Fruit fly (Drosophila melanogaster) whole organism, embryonic: ENCODE results near the gene PGAP1.
A peak's percentile ranks its signal among the peaks of the same experiment; 100 is the strongest.

Experiments
- Bgb ChIP-seq: fragments of 200-800 bp; sonication (Bioruptor generic); IDR thresholded peaks from 2 replicates; pipeline ENCODE4 v1.3.6; 2022; ENCODE audit warnings: missing biosample characterization, missing genetic modification characterization; ENCODE audit not compliant: partially characterized antibody
- C15 ChIP-seq: fragments of 200-800 bp; sonication (Bioruptor generic); IDR thresholded peaks from 3 replicates; pipeline ENCODE4 v1.3.6; 2022; ENCODE audit warnings: missing biosample characterization, missing genetic modification characterization
- CG10543 ChIP-seq: fragments of 200-800 bp; sonication (Bioruptor generic); optimal IDR thresholded peaks from 3 replicates; lab custom pipeline; 2017; ENCODE audit warnings: missing biosample characterization, mild to moderate bottlenecking, missing genetic modification characterization, moderate library complexity
- CG11093 ChIP-seq: fragments of 200-800 bp; sonication (Bioruptor generic); IDR thresholded peaks from 3 replicates; pipeline ENCODE4 v1.3.6; 2022; ENCODE audit warnings: missing biosample characterization, missing genetic modification characterization
- CG11723 ChIP-seq: fragments of 200-800 bp; sonication (Bioruptor generic); optimal IDR thresholded peaks from 2 replicates; lab custom pipeline; 2017; ENCODE audit warnings: missing biosample characterization, mild to moderate bottlenecking, missing genetic modification characterization
- CG12104 ChIP-seq: fragments of 200-800 bp; sonication (Bioruptor generic); optimal IDR thresholded peaks from 3 replicates; lab custom pipeline; 2016; ENCODE audit warnings: missing biosample characterization, missing genetic modification characterization
- CG13296 ChIP-seq: fragments of 200-800 bp; sonication (Bioruptor generic); optimal IDR thresholded peaks from 3 replicates; lab custom pipeline; 2018; ENCODE audit warnings: missing biosample characterization, mild to moderate bottlenecking, missing genetic modification characterization
- CG13775 ChIP-seq: fragments of 200-800 bp; sonication (Bioruptor generic); optimal IDR thresholded peaks from 3 replicates; lab custom pipeline; 2017; ENCODE audit warnings: missing biosample characterization, mild to moderate bottlenecking, missing genetic modification characterization
- CG14710 ChIP-seq: fragments of 200-800 bp; sonication (Bioruptor generic); optimal IDR thresholded peaks from 3 replicates; lab custom pipeline; 2019; ENCODE audit warnings: missing biosample characterization, mild to moderate bottlenecking, missing genetic modification characterization, moderate library complexity
- CG1603 ChIP-seq: fragments of 200-800 bp; sonication (Bioruptor generic); optimal IDR thresholded peaks from 2 replicates; lab custom pipeline; 2019; ENCODE audit warnings: missing biosample characterization, mild to moderate bottlenecking, missing genetic modification characterization, moderate library complexity
- CG17385 ChIP-seq: fragments of 200-800 bp; sonication (Bioruptor generic); optimal IDR thresholded peaks from 3 replicates; lab custom pipeline; 2018; ENCODE audit warnings: missing biosample characterization, mild to moderate bottlenecking, missing genetic modification characterization
- CG18476 ChIP-seq: fragments of 200-800 bp; sonication (Bioruptor generic); optimal IDR thresholded peaks from 2 replicates; lab custom pipeline; 2016; ENCODE audit warnings: missing biosample characterization, mild to moderate bottlenecking, missing genetic modification characterization
- CG30020 ChIP-seq: fragments of 200-800 bp; optimal IDR thresholded peaks from 2 replicates; lab custom pipeline; 2019; ENCODE audit warnings: missing biosample characterization, mild to moderate bottlenecking, missing genetic modification characterization, moderate library complexity
- CG3995 ChIP-seq: fragments of 200-800 bp; sonication (Bioruptor generic); optimal IDR thresholded peaks from 3 replicates; lab custom pipeline; 2016; ENCODE audit warnings: missing biosample characterization, missing genetic modification characterization
- CG4730 ChIP-seq: fragments of 200-800 bp; sonication (Bioruptor generic); IDR thresholded peaks from 2 replicates; pipeline ENCODE4 v1.3.6; 2022; ENCODE audit warnings: missing biosample characterization, missing genetic modification characterization
- CG6272 ChIP-seq: fragments of 200-800 bp; sonication (Bioruptor generic); IDR thresholded peaks from 2 replicates; pipeline ENCODE4 v1.3.6; 2022; ENCODE audit warnings: missing biosample characterization, missing genetic modification characterization
- CG6791 ChIP-seq: fragments of 200-800 bp; sonication (Bioruptor generic); IDR thresholded peaks from 3 replicates; pipeline ENCODE4 v1.3.6; 2022; ENCODE audit warnings: missing biosample characterization, missing genetic modification characterization; ENCODE audit not compliant: partially characterized antibody
- CG7786 ChIP-seq: fragments of 200-800 bp; sonication (Bioruptor generic); optimal IDR thresholded peaks from 2 replicates; lab custom pipeline; 2016; ENCODE audit warnings: missing biosample characterization, missing genetic modification characterization
- CG7839 ChIP-seq: fragments of 200-800 bp; sonication (Bioruptor generic); optimal IDR thresholded peaks from 3 replicates; lab custom pipeline; 2018; ENCODE audit warnings: missing biosample characterization, mild to moderate bottlenecking, missing genetic modification characterization, moderate library complexity
- CHES-1-like ChIP-seq: fragments of 200-800 bp; sonication (Bioruptor generic); optimal IDR thresholded peaks from 2 replicates; lab custom pipeline; 2016; ENCODE audit warnings: missing biosample characterization, missing genetic modification characterization
- Chrac-16 ChIP-seq: fragments of 200-800 bp; sonication (Bioruptor generic); optimal IDR thresholded peaks from 3 replicates; lab custom pipeline; 2016; ENCODE audit warnings: missing biosample characterization, missing genetic modification characterization
- Ets65A ChIP-seq: fragments of 200-800 bp; sonication (Bioruptor generic); peaks from one replicate; lab custom pipeline; 2016; ENCODE audit warnings: missing biosample characterization, missing genetic modification characterization
- HLH54F ChIP-seq: fragments of 200-800 bp; sonication (Bioruptor generic); optimal IDR thresholded peaks from 3 replicates; lab custom pipeline; 2016; ENCODE audit warnings: missing biosample characterization, missing genetic modification characterization
- Hr3 ChIP-seq: fragments of 200-800 bp; sonication (Bioruptor generic); optimal IDR thresholded peaks from 3 replicates; lab custom pipeline; 2016; ENCODE audit warnings: missing biosample characterization, missing genetic modification characterization
- MBD-R2 ChIP-seq: fragments of 200-800 bp; sonication (Bioruptor generic); IDR thresholded peaks from 2 replicates; pipeline ENCODE4 v1.3.6; 2022; ENCODE audit warnings: missing biosample characterization, missing genetic modification characterization
- Max ChIP-seq: fragments of 200-800 bp; sonication (Bioruptor generic); optimal IDR thresholded peaks from 2 replicates; lab custom pipeline; 2016; ENCODE audit warnings: missing biosample characterization, mild to moderate bottlenecking, missing genetic modification characterization
- Neu2 ChIP-seq: fragments of 200-800 bp; sonication (Bioruptor generic); optimal IDR thresholded peaks from 3 replicates; lab custom pipeline; 2016; ENCODE audit warnings: missing biosample characterization, missing genetic modification characterization, borderline replicate concordance
- Ravus ChIP-seq: fragments of 200-800 bp; sonication (Bioruptor generic); IDR thresholded peaks from 2 replicates; pipeline ENCODE4 v1.3.6; 2022; ENCODE audit warnings: missing biosample characterization, missing genetic modification characterization
- Sry-δ ChIP-seq: fragments of 200-800 bp; sonication (Bioruptor generic); optimal IDR thresholded peaks from 2 replicates; lab custom pipeline; 2016; ENCODE audit warnings: missing biosample characterization, missing genetic modification characterization
- Xbp1 ChIP-seq: fragments of 200-800 bp; sonication (Bioruptor generic); optimal IDR thresholded peaks from 3 replicates; lab custom pipeline; 2016; ENCODE audit warnings: missing biosample characterization, mild to moderate bottlenecking, missing genetic modification characterization
- bcd ChIP-seq: fragments of 200-800 bp; sonication (Bioruptor generic); optimal IDR thresholded peaks from 2 replicates; lab custom pipeline; 2017; ENCODE audit warnings: missing biosample characterization, mild to moderate bottlenecking, missing genetic modification characterization
- bsh ChIP-seq, 2 experiments: fragments of 200-800 bp; sonication (Bioruptor generic); optimal IDR thresholded peaks; 2 replicates each; lab custom pipeline; 2017 to 2018; ENCODE audit warnings: mild to moderate bottlenecking in 2 of 2, missing biosample characterization in 2 of 2, missing genetic modification characterization in 2 of 2, moderate library complexity in 1 of 2
- chn ChIP-seq: fragments of 200-800 bp; sonication (Bioruptor generic); optimal IDR thresholded peaks from 2 replicates; lab custom pipeline; 2016; ENCODE audit warnings: missing biosample characterization, missing genetic modification characterization
- crol ChIP-seq: fragments of 200-800 bp; sonication (Bioruptor generic); IDR thresholded peaks from 2 replicates; pipeline ENCODE4 v1.3.6; 2022; ENCODE audit warnings: missing biosample characterization, missing genetic modification characterization
- ems ChIP-seq: fragments of 200-800 bp; sonication (Bioruptor generic); optimal IDR thresholded peaks from 3 replicates; lab custom pipeline; 2016; ENCODE audit warnings: missing biosample characterization, missing genetic modification characterization
- en ChIP-seq: fragments of 200-800 bp; sonication (Bioruptor generic); optimal IDR thresholded peaks from 2 replicates; lab custom pipeline; 2016; ENCODE audit warnings: missing biosample characterization, missing genetic modification characterization
- grau ChIP-seq: fragments of 200-800 bp; optimal IDR thresholded peaks from 3 replicates; lab custom pipeline; 2019; ENCODE audit warnings: missing biosample characterization, mild to moderate bottlenecking, missing genetic modification characterization, moderate library complexity
- hth ChIP-seq: fragments of >200 bp; optimal IDR thresholded peaks from 2 replicates; lab custom pipeline; 2017; ENCODE audit warnings: inconsistent platforms
- klu ChIP-seq: fragments of 200-800 bp; sonication (Bioruptor generic); IDR thresholded peaks from 2 replicates; pipeline ENCODE4 v1.3.6; 2022; ENCODE audit warnings: missing biosample characterization, missing genetic modification characterization
- kni ChIP-seq: fragments of 200-800 bp; sonication (Bioruptor generic); optimal IDR thresholded peaks from 3 replicates; lab custom pipeline; 2017; ENCODE audit warnings: mild to moderate bottlenecking, missing biosample characterization, missing genetic modification reagents, missing genetic modification characterization
- nau ChIP-seq: fragments of 200-800 bp; sonication (Bioruptor generic); optimal IDR thresholded peaks from 3 replicates; lab custom pipeline; 2017; ENCODE audit warnings: missing biosample characterization, mild to moderate bottlenecking, missing genetic modification characterization, missing genetic modification reagents
- nom ChIP-seq: fragments of 200-800 bp; sonication (Bioruptor generic); optimal IDR thresholded peaks from 2 replicates; lab custom pipeline; 2017; ENCODE audit warnings: missing biosample characterization, missing genetic modification characterization, mild to moderate bottlenecking, moderate library complexity, missing genetic modification reagents
- peb ChIP-seq: fragments of 200-800 bp; sonication (Bioruptor generic); IDR thresholded peaks from 2 replicates; pipeline ENCODE4 v1.3.6; 2022; ENCODE audit warnings: missing biosample characterization, missing genetic modification characterization
- pho ChIP-seq: fragments of 200-800 bp; sonication (Bioruptor generic); optimal IDR thresholded peaks from 2 replicates; lab custom pipeline; 2016; ENCODE audit warnings: missing biosample characterization, missing genetic modification characterization
- prd ChIP-seq, 3 experiments: fragments of >200 bp in 2 of 3; fragments of 200-800 bp in 1 of 3; sonication (Bioruptor generic) in 1 of 3; optimal IDR thresholded peaks in 2 of 3; IDR thresholded peaks in 1 of 3; 2 replicates in 2 of 3; 3 replicates in 1 of 3; pipeline versions ENCODE4 v1.3.6 to Lab custom; 2017 to 2022; ENCODE audit warnings: missing biosample characterization in 1 of 3, missing genetic modification characterization in 1 of 3
- pros ChIP-seq: fragments of 200-800 bp; sonication (Bioruptor generic); optimal IDR thresholded peaks from 3 replicates; lab custom pipeline; 2019; ENCODE audit warnings: missing biosample characterization, mild to moderate bottlenecking, missing genetic modification characterization, moderate library complexity
- row ChIP-seq: fragments of 200-800 bp; sonication (Bioruptor generic); IDR thresholded peaks from 3 replicates; pipeline ENCODE4 v1.3.6; 2022; ENCODE audit warnings: missing biosample characterization, missing genetic modification characterization
- shn ChIP-seq: fragments of 200-800 bp; sonication (Bioruptor generic); optimal IDR thresholded peaks from 3 replicates; lab custom pipeline; 2016; ENCODE audit warnings: missing biosample characterization, missing genetic modification characterization
- tll ChIP-seq, 2 experiments: fragments of 200-800 bp in 1 of 2; fragments of >200 bp in 1 of 2; sonication (Bioruptor generic) in 1 of 2; optimal IDR thresholded peaks; 2 replicates each; lab custom pipeline; 2017 to 2019; ENCODE audit warnings: missing biosample characterization in 2 of 2, missing genetic modification characterization in 2 of 2, mild to moderate bottlenecking in 1 of 2, moderate library complexity in 1 of 2
- vfl ChIP-seq: fragments of 200-800 bp; sonication (Bioruptor generic); optimal IDR thresholded peaks from 2 replicates; lab custom pipeline; 2016; ENCODE audit warnings: missing biosample characterization, missing genetic modification characterization
- wor ChIP-seq: fragments of 200-800 bp; sonication (Bioruptor generic); IDR thresholded peaks from 2 replicates; pipeline ENCODE4 v1.3.6; 2022; ENCODE audit warnings: missing biosample characterization, missing genetic modification characterization
- yki ChIP-seq: fragments of >200 bp; optimal IDR thresholded peaks from 3 replicates; lab custom pipeline; 2018

The PGAP1 gene

DNA sequence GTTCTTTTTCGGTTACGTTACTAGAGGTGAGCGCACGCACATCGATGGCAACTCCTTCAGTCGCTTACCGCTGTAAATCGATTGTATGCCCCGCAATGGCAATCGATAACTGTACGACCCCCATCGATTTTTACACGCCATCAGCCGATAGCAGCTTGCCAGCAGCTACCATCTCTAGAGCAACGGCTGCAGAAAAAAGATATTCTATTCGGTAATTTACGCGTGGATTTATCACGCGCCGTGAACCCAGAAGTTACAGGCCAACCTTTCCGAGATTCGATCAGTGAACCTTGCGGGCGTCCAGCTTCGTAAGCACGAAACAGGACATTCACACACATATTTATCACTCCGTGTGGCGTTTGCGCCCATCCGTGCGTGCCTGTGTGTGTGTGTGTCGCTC lies 23.4 kb downstream of the PGAP1 start, which contains the start of the genes Sirt4 and CG4119 (continued):
- TF ChIP-seq tll (GFP tag; optimal IDR thresholded peaks at IDR 0.05; lab: Kevin White, UChicago) (no peak), CG17385 (GFP tag; lab: Kevin White, UChicago) (no peak), CG13296 (GFP tag; lab: Kevin White, UChicago) (no peak), nom (GFP tag; lab: Kevin White, UChicago) (no peak), hth (lab: Kevin White, UChicago) (no peak), yki (no peak), C15 (GFP tag; lab: Robert Waterston, UW) (no peak), CG18476 (GFP tag; lab: Kevin White, UChicago) (no peak), CG6791 (peak; percentile 98), ems (no peak), shn (peak; percentile 25), CG6272 (GFP tag; lab: Robert Waterston, UW) (peak; percentile 59; the same call in 1 of the 2 replicates), chn (GFP tag; lab: Kevin White, UChicago) (no peak), CG30020 (tag; lab: Kevin White, UChicago) (peak; percentile 5), vfl (GFP tag; lab: Kevin White, UChicago) (no peak), CG11723 (GFP tag; lab: Kevin White, UChicago) (no peak), CG3995 (peak; percentile 16), prd (optimal IDR thresholded peaks at IDR 0.05; lab: Kevin White, UChicago) (no peak), prd (GFP tag; IDR thresholded peaks at IDR 0.05; lab: Robert Waterston, UW) (peak; percentile 39; the same call in 1 of the 3 replicates), Sry-δ (GFP tag; lab: Kevin White, UChicago) (peak; percentile 99), wor (GFP tag; lab: Robert Waterston, UW) (no peak), bsh (GFP tag; optimal IDR thresholded peaks at IDR 0.05; lab: Kevin White, UChicago) (no peak), kni (GFP tag; lab: Kevin White, UChicago) (no peak), CG4730 (GFP tag; lab: Robert Waterston, UW) (no peak), Ravus (no peak), pros (GFP tag; lab: Kevin White, UChicago) (no peak), Xbp1 (peak; percentile 23), MBD-R2 (GFP tag; lab: Robert Waterston, UW) (peak; percentile 96), CG13775 (GFP tag; lab: Kevin White, UChicago) (no peak), CG7786 (peak; percentile 19), Bgb (peak; percentile 99), bcd (GFP tag; lab: Kevin White, UChicago) (no peak), crol (GFP tag; lab: Robert Waterston, UW) (no peak), Max (peak; percentile 18), CG10543 (GFP tag; lab: Kevin White, UChicago) (no peak), klu (GFP tag; lab: Robert Waterston, UW) (no peak), peb (GFP tag; lab: Robert Waterston, UW) (no peak), CG7839 (tag; lab: Kevin White, UChicago) (no peak), pho (GFP tag; lab: Kevin White, UChicago) (no peak), CG11093 (no peak), Hr3 (GFP tag; lab: Kevin White, UChicago) (no peak), nau (GFP tag; lab: Kevin White, UChicago) (no peak), en (GFP tag; lab: Kevin White, UChicago) (no peak), CG12104 (no peak), CG14710 (peak; percentile 40), HLH54F (GFP tag; lab: Kevin White, UChicago) (no peak), Neu2 (GFP tag; lab: Kevin White, UChicago) (no peak), CHES-1-like (GFP tag; lab: Kevin White, UChicago) (peak; percentile 21), row (GFP tag; lab: Robert Waterston, UW) (peak; percentile 60), Chrac-16 (GFP tag; lab: Kevin White, UChicago) (no peak), CG1603 (peak; percentile 69), Ets65A (peak; percentile 33), grau (peak; percentile 43)
